Fruit fly (Drosophila melanogaster) whole organism, embryonic: ENCODE results near the gene lin-52.

Experiments
- Bgb ChIP-seq: fragments of 200-800 bp; sonication (Bioruptor generic); IDR thresholded peaks from 2 replicates; pipeline ENCODE4 v1.3.6; 2022; ENCODE audit warnings: missing biosample characterization, missing genetic modification characterization; ENCODE audit not compliant: partially characterized antibody
- Blimp-1 ChIP-seq: fragments of 200-800 bp; sonication (Bioruptor generic); optimal IDR thresholded peaks from 3 replicates; lab custom pipeline; 2018; ENCODE audit warnings: missing biosample characterization, missing genetic modification characterization, mild to moderate bottlenecking, moderate library complexity, missing genetic modification reagents
- CG10274 ChIP-seq: fragments of 200-800 bp; sonication (Bioruptor generic); optimal IDR thresholded peaks from 3 replicates; lab custom pipeline; 2017; ENCODE audit warnings: missing biosample characterization, mild to moderate bottlenecking, missing genetic modification characterization
- CG11695 ChIP-seq: fragments of 200-800 bp; sonication (Bioruptor generic); IDR thresholded peaks from 3 replicates; pipeline ENCODE4 v1.3.6; 2022; ENCODE audit warnings: missing biosample characterization, missing genetic modification characterization
- CG12104 ChIP-seq: fragments of 200-800 bp; sonication (Bioruptor generic); optimal IDR thresholded peaks from 3 replicates; lab custom pipeline; 2016; ENCODE audit warnings: missing biosample characterization, missing genetic modification characterization
- CG13894 ChIP-seq: fragments of 200-800 bp; sonication (Bioruptor generic); optimal IDR thresholded peaks from 3 replicates; lab custom pipeline; 2018; ENCODE audit warnings: missing biosample characterization, mild to moderate bottlenecking, missing genetic modification characterization, moderate library complexity
- CG14014 ChIP-seq: fragments of 200-800 bp; sonication (Bioruptor generic); IDR thresholded peaks from 2 replicates; pipeline ENCODE4 v1.3.6; 2022; ENCODE audit warnings: missing biosample characterization, missing genetic modification characterization
- CG14965 ChIP-seq: fragments of 200-800 bp; sonication (Bioruptor generic); optimal IDR thresholded peaks from 2 replicates; lab custom pipeline; 2016; ENCODE audit warnings: missing biosample characterization, missing genetic modification characterization, borderline replicate concordance
- CG16815 ChIP-seq: fragments of 200-800 bp; sonication (Bioruptor generic); optimal IDR thresholded peaks from 3 replicates; lab custom pipeline; 2017; ENCODE audit warnings: missing biosample characterization, mild to moderate bottlenecking, missing genetic modification characterization
- CG17612 ChIP-seq: fragments of 200-800 bp; sonication (Bioruptor generic); IDR thresholded peaks from 2 replicates; pipeline ENCODE4 v1.3.6; 2022; ENCODE audit warnings: missing biosample characterization, missing genetic modification characterization
- CG2129 ChIP-seq: fragments of 200-800 bp; sonication (Bioruptor generic); IDR thresholded peaks from 2 replicates; pipeline ENCODE4 v1.3.6; 2022; ENCODE audit warnings: missing biosample characterization, missing genetic modification characterization; ENCODE audit not compliant: partially characterized antibody
- CG33557 ChIP-seq: fragments of 200-800 bp; sonication (Bioruptor generic); optimal IDR thresholded peaks from 2 replicates; lab custom pipeline; 2019; ENCODE audit warnings: missing biosample characterization, mild to moderate bottlenecking, missing genetic modification characterization, moderate library complexity
- CG3995 ChIP-seq: fragments of 200-800 bp; sonication (Bioruptor generic); optimal IDR thresholded peaks from 3 replicates; lab custom pipeline; 2016; ENCODE audit warnings: missing biosample characterization, missing genetic modification characterization
- CG43689 ChIP-seq: fragments of 200-800 bp; sonication (Bioruptor generic); IDR thresholded peaks from 2 replicates; pipeline ENCODE4 v1.3.6; 2022; ENCODE audit warnings: missing biosample characterization, missing genetic modification characterization
- CG4424 ChIP-seq: fragments of 200-800 bp; sonication (Bioruptor generic); optimal IDR thresholded peaks from 3 replicates; lab custom pipeline; 2016; ENCODE audit warnings: missing biosample characterization, missing genetic modification characterization
- CG7987 ChIP-seq: fragments of 200-800 bp; sonication (Bioruptor generic); optimal IDR thresholded peaks from 2 replicates; lab custom pipeline; 2018; ENCODE audit warnings: missing biosample characterization, mild to moderate bottlenecking, missing genetic modification characterization, moderate library complexity
- CTCF ChIP-seq: fragments of 200-800 bp; sonication (Bioruptor generic); optimal IDR thresholded peaks from 2 replicates; lab custom pipeline; 2017; ENCODE audit warnings: missing biosample characterization, mild to moderate bottlenecking, missing genetic modification characterization, moderate library complexity
- D19B ChIP-seq: fragments of 200-800 bp; sonication (Bioruptor generic); optimal IDR thresholded peaks from 2 replicates; lab custom pipeline; 2017; ENCODE audit warnings: missing biosample characterization, mild to moderate bottlenecking, missing genetic modification characterization
- Elba2 ChIP-seq: fragments of 200-800 bp; sonication (Bioruptor generic); optimal IDR thresholded peaks from 3 replicates; lab custom pipeline; 2016; ENCODE audit warnings: missing biosample characterization, missing genetic modification characterization
- Hr39 ChIP-seq: fragments of >200 bp; optimal IDR thresholded peaks from 2 replicates; lab custom pipeline; 2017
- Hr51 ChIP-seq, 2 experiments: fragments of 200-800 bp; sonication (Bioruptor generic); optimal IDR thresholded peaks; 2 replicates in 1 of 2; 3 replicates in 1 of 2; lab custom pipeline; 2016 to 2018; ENCODE audit warnings: missing biosample characterization in 2 of 2, missing genetic modification characterization in 2 of 2, mild to moderate bottlenecking in 1 of 2, moderate library complexity in 1 of 2
- Lpt ChIP-seq: fragments of >200 bp; optimal IDR thresholded peaks from 2 replicates; lab custom pipeline; 2018; ENCODE audit warnings: missing biosample characterization, missing genetic modification characterization
- Side ChIP-seq: fragments of 200-800 bp; sonication (Bioruptor generic); optimal IDR thresholded peaks from 2 replicates; lab custom pipeline; 2016; ENCODE audit warnings: missing biosample characterization, missing genetic modification characterization
- Sin3A ChIP-seq: fragments of >200 bp; optimal IDR thresholded peaks from 2 replicates; lab custom pipeline; 2018
- Six4 ChIP-seq: fragments of 200-800 bp; sonication (Bioruptor generic); optimal IDR thresholded peaks from 2 replicates; lab custom pipeline; 2016; ENCODE audit warnings: missing biosample characterization, missing genetic modification characterization
- Stat92E ChIP-seq, 3 experiments: fragments of >200 bp in 2 of 3; fragments of 200-800 bp in 1 of 3; sonication (Bioruptor generic) in 1 of 3; optimal IDR thresholded peaks; 2 replicates each; lab custom pipeline; 2017 to 2019; ENCODE audit warnings: missing biosample characterization in 3 of 3, missing genetic modification characterization in 3 of 3, mild to moderate bottlenecking in 1 of 3, moderate library complexity in 1 of 3
- ab ChIP-seq: fragments of 200-800 bp; sonication (Bioruptor generic); optimal IDR thresholded peaks from 2 replicates; lab custom pipeline; 2016; ENCODE audit warnings: missing biosample characterization, missing genetic modification characterization
- aop ChIP-seq: fragments of 200-800 bp; sonication (Bioruptor generic); IDR thresholded peaks from 2 replicates; pipeline ENCODE4 v1.3.6; 2022; ENCODE audit warnings: missing biosample characterization, missing genetic modification characterization
- ato ChIP-seq: fragments of 200-800 bp; sonication (Bioruptor generic); IDR thresholded peaks from 2 replicates; pipeline ENCODE4 v1.3.6; 2022; ENCODE audit warnings: missing biosample characterization, missing genetic modification characterization; ENCODE audit not compliant: partially characterized antibody
- bbx ChIP-seq: fragments of 200-800 bp; sonication (Bioruptor generic); IDR thresholded peaks from 2 replicates; pipeline ENCODE4 v1.3.6; 2022; ENCODE audit warnings: missing biosample characterization, missing genetic modification characterization; ENCODE audit not compliant: partially characterized antibody
- chinmo ChIP-seq: fragments of 200-800 bp; sonication (Bioruptor generic); IDR thresholded peaks from 4 replicates; pipeline ENCODE4 v1.3.6; 2022; ENCODE audit warnings: missing biosample characterization, missing genetic modification characterization; ENCODE audit not compliant: partially characterized antibody
- disco-r ChIP-seq: fragments of 200-800 bp; sonication (Bioruptor generic); optimal IDR thresholded peaks from 2 replicates; lab custom pipeline; 2016; ENCODE audit warnings: missing biosample characterization, missing genetic modification characterization
- en ChIP-seq: fragments of 200-800 bp; sonication (Bioruptor generic); optimal IDR thresholded peaks from 2 replicates; lab custom pipeline; 2016; ENCODE audit warnings: missing biosample characterization, missing genetic modification characterization
- gcm2 ChIP-seq: fragments of 200-800 bp; sonication (Bioruptor generic); optimal IDR thresholded peaks from 2 replicates; lab custom pipeline; 2016; ENCODE audit warnings: missing biosample characterization, missing genetic modification characterization
- ind ChIP-seq: fragments of 200-800 bp; sonication (Bioruptor generic); optimal IDR thresholded peaks from 3 replicates; lab custom pipeline; 2016; ENCODE audit warnings: missing biosample characterization, missing genetic modification characterization
- jing ChIP-seq: fragments of 200-800 bp; sonication (Bioruptor generic); optimal IDR thresholded peaks from 2 replicates; lab custom pipeline; 2018; ENCODE audit warnings: missing biosample characterization, mild to moderate bottlenecking, missing genetic modification characterization
- kni ChIP-seq: fragments of 200-800 bp; sonication (Bioruptor generic); optimal IDR thresholded peaks from 3 replicates; lab custom pipeline; 2017; ENCODE audit warnings: mild to moderate bottlenecking, missing biosample characterization, missing genetic modification reagents, missing genetic modification characterization
- lmd ChIP-seq: fragments of 200-800 bp; sonication (Bioruptor generic); IDR thresholded peaks from 2 replicates; pipeline ENCODE4 v1.3.6; 2022; ENCODE audit warnings: missing biosample characterization, missing genetic modification characterization
- mld ChIP-seq: fragments of 200-800 bp; sonication (Bioruptor generic); IDR thresholded peaks from 3 replicates; pipeline ENCODE4 v1.3.6; 2022; ENCODE audit warnings: missing biosample characterization, missing genetic modification characterization; ENCODE audit not compliant: partially characterized antibody
- nau ChIP-seq: fragments of 200-800 bp; sonication (Bioruptor generic); optimal IDR thresholded peaks from 3 replicates; lab custom pipeline; 2017; ENCODE audit warnings: missing biosample characterization, mild to moderate bottlenecking, missing genetic modification characterization, missing genetic modification reagents
- oc ChIP-seq: fragments of 200-800 bp; sonication (Bioruptor generic); optimal IDR thresholded peaks from 2 replicates; lab custom pipeline; 2018; ENCODE audit warnings: missing biosample characterization, mild to moderate bottlenecking, missing genetic modification characterization, moderate library complexity
- org-1 ChIP-seq: fragments of 200-800 bp; sonication (Bioruptor generic); optimal IDR thresholded peaks from 2 replicates; lab custom pipeline; 2017; ENCODE audit warnings: missing biosample characterization, missing genetic modification characterization
- pfk ChIP-seq: fragments of 200-800 bp; sonication (Bioruptor generic); optimal IDR thresholded peaks from 2 replicates; lab custom pipeline; 2018; ENCODE audit warnings: missing biosample characterization, mild to moderate bottlenecking, missing genetic modification characterization, moderate library complexity
- psq ChIP-seq: fragments of 200-800 bp; sonication (Bioruptor generic); optimal IDR thresholded peaks from 2 replicates; lab custom pipeline; 2017; ENCODE audit warnings: missing biosample characterization, missing genetic modification characterization
- ranshi ChIP-seq: fragments of 200-800 bp; sonication (Bioruptor generic); IDR thresholded peaks from 2 replicates; pipeline ENCODE4 v1.3.6; 2022; ENCODE audit warnings: missing biosample characterization, missing genetic modification characterization
- tna ChIP-seq: fragments of 200-800 bp; sonication (Bioruptor generic); IDR thresholded peaks from 2 replicates; pipeline ENCODE4 v1.3.6; 2022; ENCODE audit warnings: missing biosample characterization, missing genetic modification characterization; ENCODE audit not compliant: partially characterized antibody
- trem ChIP-seq: fragments of 200-800 bp; optimal IDR thresholded peaks from 3 replicates; lab custom pipeline; 2019; ENCODE audit warnings: missing biosample characterization, mild to moderate bottlenecking, missing genetic modification characterization, moderate library complexity
- unc-4 ChIP-seq: fragments of 200-800 bp; sonication (Bioruptor generic); IDR thresholded peaks from 2 replicates; pipeline ENCODE4 v1.3.6; 2022; ENCODE audit warnings: missing biosample characterization, missing genetic modification characterization; ENCODE audit not compliant: partially characterized antibody
- vvl ChIP-seq: fragments of 200-800 bp; sonication (Bioruptor generic); IDR thresholded peaks from 2 replicates; pipeline ENCODE4 v1.3.6; 2022; ENCODE audit warnings: missing biosample characterization, missing genetic modification characterization
- zf30C ChIP-seq: fragments of 200-800 bp; sonication (Bioruptor generic); optimal IDR thresholded peaks from 3 replicates; lab custom pipeline; 2018; ENCODE audit warnings: missing biosample characterization, mild to moderate bottlenecking, missing genetic modification characterization

The lin-52 gene

DNA sequence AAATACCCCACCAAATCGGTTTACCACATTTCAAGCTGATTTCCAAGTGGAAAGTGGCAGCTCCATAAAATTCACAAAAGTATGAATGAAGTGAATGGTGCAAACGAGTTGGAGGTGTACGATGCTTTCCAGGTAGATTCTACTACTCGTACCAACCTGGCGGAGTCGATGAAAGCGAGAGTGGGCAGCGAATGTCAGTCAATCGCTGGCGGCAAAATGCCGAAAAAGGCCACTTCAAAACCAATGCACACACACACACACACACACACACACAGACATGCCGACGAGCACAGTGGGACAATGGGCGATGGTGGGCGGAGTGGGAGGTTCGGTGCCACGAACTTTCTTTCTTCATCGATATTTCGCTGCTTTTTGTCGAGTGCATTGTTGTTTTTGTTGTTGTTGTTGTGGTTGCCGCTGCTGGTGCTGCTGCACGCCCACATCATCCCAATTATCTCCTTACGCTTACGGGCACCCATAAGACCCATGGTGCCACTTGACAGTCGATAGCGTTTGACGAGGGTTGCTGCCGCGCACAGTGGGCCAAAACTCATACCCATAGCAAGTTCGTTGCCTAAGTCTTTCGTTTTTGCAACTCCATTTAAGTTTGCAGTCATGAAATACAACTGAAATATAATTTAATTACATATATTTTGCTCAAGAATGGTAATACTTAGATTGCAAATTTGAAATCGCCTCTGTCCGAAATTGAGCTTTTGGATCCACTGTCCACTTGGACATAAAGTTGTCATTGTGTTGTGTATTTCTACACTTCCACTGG is 28.7 kb upstream of the lin-52 start (continued):
- no peak for TF ChIP-seq Stat92E (GFP tag; optimal IDR thresholded peaks at IDR 0.05; lab: Kevin White, UChicago)
- no peak for TF ChIP-seq mld (GFP tag; lab: Robert Waterston, UW)
- TF ChIP-seq Lpt (GFP tag; lab: Kevin White, UChicago): no peak
- TF ChIP-seq CG2129 (GFP tag; lab: Robert Waterston, UW): no peak
- no peak for TF ChIP-seq psq (GFP tag; lab: Kevin White, UChicago)
- peak; percentile 84 for TF ChIP-seq Blimp-1 (GFP tag; lab: Kevin White, UChicago)
- peak; percentile 41 for TF ChIP-seq jing
- no peak for TF ChIP-seq CG33557 (GFP tag; lab: Kevin White, UChicago)
- no peak for TF ChIP-seq Elba2
- TF ChIP-seq CG13894 (tag; lab: Kevin White, UChicago): no peak
- TF ChIP-seq trem (tag; lab: Kevin White, UChicago): peak; percentile 9
- TF ChIP-seq D19B (GFP tag; lab: Kevin White, UChicago): no peak
- no peak for TF ChIP-seq CG7987 (GFP tag; lab: Kevin White, UChicago)
- TF ChIP-seq CG11695: peak; percentile 15; the same call in 1 of the 3 replicates
- TF ChIP-seq gcm2: no peak
- no peak for TF ChIP-seq CTCF (GFP tag; lab: Kevin White, UChicago)
- TF ChIP-seq Bgb (GFP tag; lab: Robert Waterston, UW): no peak
- TF ChIP-seq vvl: peak; percentile 52; the same call in 1 of the 2 replicates
- TF ChIP-seq bbx: no peak
- peak; percentile 17 for TF ChIP-seq CG4424 (GFP tag; lab: Kevin White, UChicago)
- TF ChIP-seq CG14014: 0 out of 2 replicates have a peak, but pooled peaks have one; percentile 23
- TF ChIP-seq nau: no peak
- no peak for TF ChIP-seq en (GFP tag; lab: Kevin White, UChicago)
- no peak for TF ChIP-seq CG16815 (GFP tag; lab: Kevin White, UChicago)
- TF ChIP-seq zf30C (GFP tag; lab: Kevin White, UChicago): no peak
- peak; percentile 30 for TF ChIP-seq org-1 (GFP tag; lab: Kevin White, UChicago)
- no peak for TF ChIP-seq ranshi (GFP tag; lab: Robert Waterston, UW)
- no peak for TF ChIP-seq CG10274 (GFP tag; lab: Kevin White, UChicago)
- no peak for TF ChIP-seq Sin3A
- no peak for TF ChIP-seq unc-4 (GFP tag; lab: Robert Waterston, UW)
- no peak for TF ChIP-seq CG12104 (GFP tag; lab: Kevin White, UChicago)
- TF ChIP-seq aop (GFP tag; lab: Robert Waterston, UW): no peak
- no peak for TF ChIP-seq ab (GFP tag; lab: Kevin White, UChicago)
- TF ChIP-seq pfk (GFP tag; lab: Kevin White, UChicago): no peak
- peak; percentile 8 for TF ChIP-seq kni (GFP tag; lab: Kevin White, UChicago)
- TF ChIP-seq ind: peak; percentile 13
- no peak for TF ChIP-seq Hr39 (lab: Kevin White, UChicago)
- no peak for TF ChIP-seq CG17612 (GFP tag; lab: Robert Waterston, UW)
- peak; percentile 37; the same call in 1 of the 2 replicates for TF ChIP-seq lmd (GFP tag; lab: Robert Waterston, UW)
- TF ChIP-seq Side (GFP tag; lab: Kevin White, UChicago): no peak
- TF ChIP-seq disco-r (GFP tag; lab: Kevin White, UChicago): no peak
- peak in 1 of 2 experiments; percentile 53 for TF ChIP-seq Hr51 (GFP tag; optimal IDR thresholded peaks at IDR 0.05; lab: Kevin White, UChicago)
- TF ChIP-seq oc (tag; lab: Kevin White, UChicago): peak; percentile 61
- TF ChIP-seq CG43689: no peak
- no peak for TF ChIP-seq CG14965 (GFP tag; lab: Kevin White, UChicago)
- TF ChIP-seq chinmo: no peak
- TF ChIP-seq ato (GFP tag; lab: Robert Waterston, UW): no peak
- no peak for TF ChIP-seq tna (GFP tag; lab: Robert Waterston, UW)
- no peak for TF ChIP-seq Six4
- no peak for TF ChIP-seq CG3995
